Worm (Caenorhabditis elegans): ENCODE data around the gene F15B10.3.
"Not testable (repeated sequence)": the region's sequence is repeated elsewhere in the genome, so short reads cannot be mapped to it uniquely, and the experiment has no call there.

- TF ChIP-seq ztf-29 (GFP tag; IDR thresholded peaks at IDR 0.05); tab-1 (GFP tag; IDR thresholded peaks at IDR 0.05); flt-1 (GFP tag; IDR thresholded peaks at IDR 0.05); ref-1 (GFP tag; conservative IDR thresholded peaks at IDR 0.05); med-1 (GFP tag; optimal IDR thresholded peaks at IDR 0.05; ENCODE audit: insufficient read depth); cog-1 (tag; optimal IDR thresholded peaks at IDR 0.05); ztf-23 (GFP tag; IDR thresholded peaks at IDR 0.05); T22C8.4 (GFP tag; IDR thresholded peaks at IDR 0.05): not testable (repeated sequence)
These were observed 4.6 kb upstream of the F15B10.3 start, which contains the start of gene nspb-4 for ce11 chrIV:6597918-6598317.
